Fruit fly (Drosophila melanogaster): ENCODE data around the gene KdelR.

The KdelR gene

DNA sequence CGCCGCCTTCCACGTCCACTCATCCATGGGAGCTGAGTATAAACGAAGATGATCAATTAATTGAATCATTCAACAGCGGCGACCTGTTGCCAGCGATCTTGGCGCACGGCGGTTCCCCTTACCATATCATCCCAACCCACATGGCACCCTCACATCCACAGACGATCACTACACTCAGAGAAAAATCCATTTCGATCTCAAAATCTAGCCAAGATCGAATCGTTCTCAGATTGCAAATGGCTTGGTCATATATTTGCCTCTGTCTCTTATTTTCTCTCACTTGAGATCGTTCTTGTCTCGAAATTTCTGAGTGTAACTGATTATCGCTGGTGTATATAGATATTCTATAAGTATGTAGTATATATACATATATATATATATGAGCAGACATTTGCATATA lies 41.7 kb downstream of the KdelR start:
- TF ChIP-seq kay (GFP tag; ENCODE audit: borderline replicate concordance) (peak; percentile 11), Mnt (GFP tag; optimal IDR thresholded peaks at IDR 0.05) (no peak), cnc (optimal IDR thresholded peaks at IDR 0.05) (no peak), CG1620 (GFP tag; optimal IDR thresholded peaks at IDR 0.05) (no peak), toe (GFP tag; optimal IDR thresholded peaks at IDR 0.05) (no peak), CG7045 (GFP tag; optimal IDR thresholded peaks at IDR 0.05) (peak; percentile 15), Crg-1 (GFP tag; optimal IDR thresholded peaks at IDR 0.05) (no peak), ovo (GFP tag; optimal IDR thresholded peaks at IDR 0.05) (no peak), bab1 (GFP tag; optimal IDR thresholded peaks at IDR 0.05) (no peak), pad (GFP tag; optimal IDR thresholded peaks at IDR 0.05) (no peak), CG14711 (tag; optimal IDR thresholded peaks at IDR 0.05) (no peak), Clk (GFP tag; optimal IDR thresholded peaks at IDR 0.05) (no peak)

DNA sequence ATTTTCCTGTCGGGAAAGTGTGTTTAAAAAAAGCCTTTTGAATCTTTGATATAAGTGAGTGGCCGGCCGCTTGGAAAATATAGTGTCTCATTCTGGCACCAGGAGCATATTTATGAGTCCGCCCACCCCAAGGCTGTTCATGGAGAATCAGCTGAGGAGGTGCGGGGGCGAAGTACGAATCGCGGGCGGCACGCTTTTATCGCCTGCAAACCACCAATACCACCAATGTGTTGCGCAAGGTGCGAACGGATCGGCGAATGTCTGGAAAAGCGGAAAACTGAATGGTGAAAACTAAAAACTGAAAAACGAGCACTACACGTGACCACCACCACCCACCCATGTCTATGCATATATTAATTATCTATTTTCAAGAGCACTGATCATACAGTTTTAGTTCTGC lies 42.3 kb downstream of the KdelR start:
- TF ChIP-seq Hr96 (GFP tag; optimal IDR thresholded peaks at IDR 0.05) (no peak), ovo (GFP tag; optimal IDR thresholded peaks at IDR 0.05) (no peak), CG11617 (GFP tag; optimal IDR thresholded peaks at IDR 0.05) (no peak)

DNA sequence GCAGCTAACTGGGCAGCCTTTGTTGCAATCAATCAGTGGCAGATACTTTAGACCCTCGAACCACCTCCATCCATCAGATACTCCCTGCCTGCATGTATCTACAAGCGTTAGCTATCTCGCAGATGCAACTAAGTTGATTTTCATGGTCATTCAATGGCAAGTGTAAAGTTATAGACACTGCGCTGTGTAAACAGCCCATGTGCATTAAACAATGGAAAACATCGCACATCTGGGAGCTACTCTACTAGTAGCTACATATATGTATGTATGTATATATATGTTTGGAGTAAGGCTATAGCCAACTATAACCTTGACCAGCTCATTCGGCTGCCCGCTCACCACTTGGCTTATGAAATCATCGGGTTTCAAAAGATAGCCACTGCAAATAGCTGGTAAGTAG lies 43.5 kb downstream of the KdelR start:
- TF ChIP-seq Hr96 (GFP tag; optimal IDR thresholded peaks at IDR 0.05) (no peak), cnc (optimal IDR thresholded peaks at IDR 0.05) (no peak), Crg-1 (GFP tag; optimal IDR thresholded peaks at IDR 0.05) (no peak), CG1620 (GFP tag; optimal IDR thresholded peaks at IDR 0.05) (no peak), CG14711 (tag; optimal IDR thresholded peaks at IDR 0.05) (no peak), Clk (GFP tag; optimal IDR thresholded peaks at IDR 0.05) (no peak), CG33017 (tag; optimal IDR thresholded peaks at IDR 0.05) (no peak), Mnt (GFP tag; optimal IDR thresholded peaks at IDR 0.05) (no peak), cic (GFP tag; optimal IDR thresholded peaks at IDR 0.05) (no peak), toe (GFP tag; optimal IDR thresholded peaks at IDR 0.05) (no peak), CG12768 (GFP tag; optimal IDR thresholded peaks at IDR 0.05) (no peak), CG11617 (GFP tag; optimal IDR thresholded peaks at IDR 0.05) (no peak), kay (GFP tag; ENCODE audit: borderline replicate concordance) (no peak), ovo (GFP tag; optimal IDR thresholded peaks at IDR 0.05) (no peak), pad (GFP tag; optimal IDR thresholded peaks at IDR 0.05) (no peak), CG7101 (tag; optimal IDR thresholded peaks at IDR 0.05) (no peak), CG7045 (GFP tag; optimal IDR thresholded peaks at IDR 0.05) (no peak), bab1 (GFP tag; optimal IDR thresholded peaks at IDR 0.05) (no peak), CG5204 (GFP tag; optimal IDR thresholded peaks at IDR 0.05) (no peak)

DNA sequence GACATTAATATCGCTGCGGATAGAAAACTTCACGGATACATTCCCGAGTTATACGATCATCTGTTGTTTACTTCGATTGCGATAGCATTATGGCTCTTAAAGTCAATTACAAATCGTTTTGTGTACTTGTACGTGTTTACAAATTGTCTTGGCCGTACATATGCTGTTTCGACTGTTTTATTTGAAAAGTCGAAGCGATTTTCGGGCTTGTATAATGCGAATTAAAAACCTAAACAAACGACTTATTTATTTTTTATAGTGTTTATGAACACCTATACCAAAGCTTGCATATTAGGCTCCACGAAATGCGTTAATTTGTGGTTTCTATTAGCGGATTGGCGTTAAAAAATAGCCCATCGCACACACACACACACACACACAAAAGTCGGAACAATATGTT lies 45.6 kb downstream of the KdelR start:
- TF ChIP-seq kay (GFP tag; ENCODE audit: borderline replicate concordance) (peak; percentile 67), cnc (optimal IDR thresholded peaks at IDR 0.05) (no peak)

DNA sequence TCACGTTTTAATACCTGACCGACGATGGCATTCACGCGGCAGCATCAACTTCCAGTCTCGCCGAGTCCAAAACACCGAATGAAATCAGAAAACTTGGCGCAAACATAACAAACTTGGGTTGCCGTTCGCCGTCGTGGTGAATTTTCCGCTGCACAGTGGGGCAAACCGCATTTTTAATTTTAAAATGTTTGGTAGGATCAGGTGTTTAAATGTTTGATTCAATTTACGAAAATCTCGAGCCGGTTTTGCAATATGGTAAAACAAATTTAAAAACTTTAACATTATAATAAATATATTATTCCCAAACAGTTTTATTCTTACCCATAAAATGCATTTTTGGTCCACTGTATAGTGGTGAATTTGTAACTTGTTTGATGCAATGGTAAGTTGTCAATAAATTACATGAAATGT lies 47.6 kb downstream of the KdelR start, which contains the start of gene RluA-1:
Gene RluA-1 (minus strand): TSS at position 82 of the 411 bp plus-strand sequence.
- TF ChIP-seq CG14711 (tag; optimal IDR thresholded peaks at IDR 0.05) (peak; percentile 85), cic (GFP tag; optimal IDR thresholded peaks at IDR 0.05) (peak; percentile 4), CG11617 (GFP tag; optimal IDR thresholded peaks at IDR 0.05) (peak; percentile 66), Crg-1 (GFP tag; optimal IDR thresholded peaks at IDR 0.05) (peak; percentile 59), CG7101 (tag; optimal IDR thresholded peaks at IDR 0.05) (peak; percentile 89), CG12768 (GFP tag; optimal IDR thresholded peaks at IDR 0.05) (peak; percentile 86), Clk (GFP tag; optimal IDR thresholded peaks at IDR 0.05) (peak; percentile 28), Hr96 (GFP tag; optimal IDR thresholded peaks at IDR 0.05) (peak; percentile 61), ovo (GFP tag; optimal IDR thresholded peaks at IDR 0.05) (peak; percentile 11), bab1 (GFP tag; optimal IDR thresholded peaks at IDR 0.05) (peak; percentile 76), pad (GFP tag; optimal IDR thresholded peaks at IDR 0.05) (peak; percentile 65), cnc (optimal IDR thresholded peaks at IDR 0.05) (no peak), CG7045 (GFP tag; optimal IDR thresholded peaks at IDR 0.05) (peak; percentile 93), Mnt (GFP tag; optimal IDR thresholded peaks at IDR 0.05) (peak; percentile 54), kay (GFP tag; ENCODE audit: borderline replicate concordance) (peak; percentile 82), CG1620 (GFP tag; optimal IDR thresholded peaks at IDR 0.05) (peak; percentile 38), tj (GFP tag; optimal IDR thresholded peaks at IDR 0.05) (peak; percentile 40), CG5204 (GFP tag; optimal IDR thresholded peaks at IDR 0.05) (no peak), CG33017 (tag; optimal IDR thresholded peaks at IDR 0.05) (peak; percentile 90), toe (GFP tag; optimal IDR thresholded peaks at IDR 0.05) (no peak)

DNA sequence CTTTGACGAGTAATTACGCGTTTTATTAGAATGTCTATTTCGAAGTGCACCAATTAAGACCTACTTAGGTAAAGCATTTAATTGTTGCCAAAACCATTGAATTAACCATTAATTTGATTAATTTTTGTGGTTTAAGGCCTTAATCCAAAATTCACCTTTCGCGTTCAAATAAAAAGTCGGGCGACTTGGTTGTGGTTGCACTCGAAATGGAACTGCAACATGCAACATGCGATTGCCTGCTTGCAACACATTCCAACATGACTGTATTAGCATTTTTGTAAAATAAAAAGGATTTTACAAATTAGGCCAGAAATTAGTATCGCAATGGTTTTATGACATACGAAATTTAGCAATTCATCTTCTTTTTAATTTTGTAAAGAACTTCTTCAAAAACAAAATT lies 48.1 kb downstream of the KdelR start:
- TF ChIP-seq cnc (optimal IDR thresholded peaks at IDR 0.05) (no peak), kay (GFP tag; ENCODE audit: borderline replicate concordance) (no peak), Crg-1 (GFP tag; optimal IDR thresholded peaks at IDR 0.05) (no peak)

DNA sequence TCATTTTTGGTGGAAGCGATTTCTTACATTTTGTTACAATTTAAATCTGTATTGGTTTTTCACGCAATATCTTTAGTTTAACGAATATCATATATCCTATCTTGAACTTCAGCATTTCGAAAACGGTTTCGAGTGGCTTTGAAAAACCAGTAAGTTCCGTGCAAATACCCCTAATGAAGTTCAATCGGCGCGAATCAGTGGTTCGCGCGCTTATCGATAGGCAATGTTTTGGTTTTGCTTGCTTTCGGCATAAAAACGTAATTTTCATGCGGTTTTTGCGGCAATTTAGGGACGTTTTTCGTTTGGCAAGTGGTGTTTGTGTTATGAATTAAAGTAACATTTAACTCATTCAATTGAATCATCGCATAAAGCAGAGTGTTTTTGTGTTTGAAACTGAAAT lies 50.2 kb downstream of the KdelR start, which contains the start of gene RluA-2:
Gene RluA-2 (plus strand): TSS at position 195 of the 400 bp plus-strand sequence.
- no peak for TF ChIP-seq bab1 (GFP tag; optimal IDR thresholded peaks at IDR 0.05)
- TF ChIP-seq Mnt (GFP tag; optimal IDR thresholded peaks at IDR 0.05), result no peak
- TF ChIP-seq Hr96 (GFP tag; optimal IDR thresholded peaks at IDR 0.05), result no peak
- TF ChIP-seq CG1620 (GFP tag; optimal IDR thresholded peaks at IDR 0.05), result no peak
- TF ChIP-seq kay (GFP tag; ENCODE audit: borderline replicate concordance), result no peak
- TF ChIP-seq Clk (GFP tag; optimal IDR thresholded peaks at IDR 0.05), result no peak
- no peak for TF ChIP-seq toe (GFP tag; optimal IDR thresholded peaks at IDR 0.05)
- no peak for TF ChIP-seq cnc (optimal IDR thresholded peaks at IDR 0.05)
- no peak for TF ChIP-seq cic (GFP tag; optimal IDR thresholded peaks at IDR 0.05)
- TF ChIP-seq CG33017 (tag; optimal IDR thresholded peaks at IDR 0.05), result no peak
- no peak for TF ChIP-seq CG7045 (GFP tag; optimal IDR thresholded peaks at IDR 0.05)
- TF ChIP-seq CG7101 (tag; optimal IDR thresholded peaks at IDR 0.05), result no peak
- no peak for TF ChIP-seq CG11617 (GFP tag; optimal IDR thresholded peaks at IDR 0.05)
- TF ChIP-seq Crg-1 (GFP tag; optimal IDR thresholded peaks at IDR 0.05), result no peak
- TF ChIP-seq CG12768 (GFP tag; optimal IDR thresholded peaks at IDR 0.05), result no peak
- TF ChIP-seq tj (GFP tag; optimal IDR thresholded peaks at IDR 0.05), result no peak
- no peak for TF ChIP-seq CG5204 (GFP tag; optimal IDR thresholded peaks at IDR 0.05)

Data from whole organism, adult.